Worm (Caenorhabditis elegans): Measurements from ENCODE around the gene C48B4.7.

Gene C48B4.7

DNA sequence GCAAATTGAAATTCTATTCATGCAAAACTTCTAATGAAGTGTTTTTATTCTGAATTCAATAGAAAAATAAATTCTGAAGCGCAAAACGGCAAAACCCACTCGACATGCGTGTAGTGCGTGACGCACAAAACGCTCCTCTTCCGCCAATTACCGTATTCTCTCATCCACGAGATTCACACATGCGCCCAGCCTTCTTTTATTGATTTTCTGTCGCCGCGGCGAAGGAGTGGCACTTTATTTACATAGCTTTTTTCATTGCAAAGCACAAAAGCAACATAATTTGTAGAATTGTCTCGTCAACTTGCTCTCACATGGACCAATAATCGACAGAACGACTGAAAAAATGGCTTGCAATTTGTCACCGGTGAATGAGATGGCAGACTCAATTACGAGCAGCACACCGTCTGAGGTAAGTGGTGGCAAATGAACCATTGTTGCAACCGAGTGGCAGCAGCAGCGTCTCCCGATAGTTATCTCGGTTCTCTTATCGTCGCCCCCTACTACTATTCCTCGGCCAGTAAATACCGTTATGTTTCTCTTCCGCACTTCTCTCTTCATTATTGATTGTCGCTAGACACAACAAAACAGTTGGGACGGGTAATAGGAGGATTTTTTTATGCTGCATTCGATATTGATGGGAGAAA is 13.1 kb downstream of the C48B4.7 start, which contains the start of gene unc-16 (continued):
- TF ChIP-seq unc-3 (GFP tag; conservative IDR thresholded peaks at IDR 0.05) (no peak), unc-3 (tag; optimal IDR thresholded peaks at IDR 0.05) (no peak), eyg-1 (tag; optimal IDR thresholded peaks at IDR 0.05) (no peak), ceh-2 (tag; optimal IDR thresholded peaks at IDR 0.05) (no peak), che-1 (tag; optimal IDR thresholded peaks at IDR 0.05) (no peak), ama-1 (optimal IDR thresholded peaks at IDR 0.05) (peak; percentile 1), ceh-18 (tag; optimal IDR thresholded peaks at IDR 0.05) (peak; percentile 58), ttx-3 (tag; optimal IDR thresholded peaks at IDR 0.05) (no peak), tbx-2 (tag; optimal IDR thresholded peaks at IDR 0.05) (peak; percentile 74), ceh-22 (tag; optimal IDR thresholded peaks at IDR 0.05) (no peak), lim-6 (tag; optimal IDR thresholded peaks at IDR 0.05) (no peak), sdc-2 (tag; optimal IDR thresholded peaks at IDR 0.05) (no peak), C08G9.2 (tag; optimal IDR thresholded peaks at IDR 0.05) (no peak), ceh-14 (tag; optimal IDR thresholded peaks at IDR 0.05) (no peak), ceh-48 (tag; optimal IDR thresholded peaks at IDR 0.05) (peak; percentile 99), fax-1 (tag; optimal IDR thresholded peaks at IDR 0.05) (no peak), unc-55 (GFP tag; optimal IDR thresholded peaks at IDR 0.05) (peak; percentile 90), fkh-10 (GFP tag; optimal IDR thresholded peaks at IDR 0.05) (no peak), elt-2 (tag; optimal IDR thresholded peaks at IDR 0.05) (peak; percentile 47), hlh-8 (tag; optimal IDR thresholded peaks at IDR 0.05) (peak; percentile 55), zip-5 (tag; optimal IDR thresholded peaks at IDR 0.05) (no peak), ahr-1 (tag; optimal IDR thresholded peaks at IDR 0.05) (no peak), unc-86 (tag; optimal IDR thresholded peaks at IDR 0.05) (peak; percentile 0), rnt-1 (tag; optimal IDR thresholded peaks at IDR 0.05) (peak; percentile 36), hlh-30 (tag; optimal IDR thresholded peaks at IDR 0.05; ENCODE audit: insufficient read depth) (peak; percentile 93), tbx-7 (tag; optimal IDR thresholded peaks at IDR 0.05) (no peak), Y22D7AL.16 (tag; optimal IDR thresholded peaks at IDR 0.05) (no peak), lin-11 (tag; optimal IDR thresholded peaks at IDR 0.05) (no peak), pha-4 (tag; optimal IDR thresholded peaks at IDR 0.05) (peak; percentile 78), T23F11.4 (GFP tag; optimal IDR thresholded peaks at IDR 0.05) (no peak), dve-1 (tag; optimal IDR thresholded peaks at IDR 0.05) (no peak), ceh-24 (tag; optimal IDR thresholded peaks at IDR 0.05) (no peak), pag-3 (tag; optimal IDR thresholded peaks at IDR 0.05; ENCODE audit: borderline replicate concordance) (no peak), ceh-30 (tag; optimal IDR thresholded peaks at IDR 0.05) (no peak), dmd-4 (tag; optimal IDR thresholded peaks at IDR 0.05; ENCODE audit: borderline replicate concordance) (no peak), syd-9 (tag; optimal IDR thresholded peaks at IDR 0.05) (no peak), F13H6.1 (tag; optimal IDR thresholded peaks at IDR 0.05) (no peak), ceh-9 (tag; optimal IDR thresholded peaks at IDR 0.05) (no peak), hlh-6 (tag; optimal IDR thresholded peaks at IDR 0.05) (no peak), pat-9 (tag; optimal IDR thresholded peaks at IDR 0.05) (no peak), hlh-15 (tag; optimal IDR thresholded peaks at IDR 0.05) (no peak)

DNA sequence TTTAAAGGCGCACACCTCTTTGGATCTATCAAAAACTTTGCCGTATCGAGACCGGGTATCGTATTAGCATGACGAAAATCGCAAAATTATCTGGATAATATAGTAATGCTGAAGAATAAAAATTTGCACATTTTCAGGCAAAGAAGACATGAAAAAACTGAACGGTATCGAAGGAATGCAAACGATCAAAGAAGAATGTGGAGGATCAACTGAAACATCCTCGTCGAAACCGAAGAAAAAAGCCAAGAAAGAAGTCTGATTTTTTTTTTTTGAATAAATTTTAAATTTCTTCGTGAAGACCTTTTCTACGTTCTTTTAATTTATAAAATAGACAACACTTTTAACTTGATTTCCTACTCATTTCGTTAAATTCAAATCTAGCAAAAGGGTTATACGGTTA is 14.4 kb downstream of the C48B4.7 start, which contains the start of gene ZK1098.12:
Gene ZK1098.12, plus strand, starts transcription at position 301 of the 400 bp plus-strand sequence.
- TF ChIP-seq zip-5 (tag; optimal IDR thresholded peaks at IDR 0.05) (no peak), ceh-48 (tag; optimal IDR thresholded peaks at IDR 0.05) (no peak), ceh-34 (tag; optimal IDR thresholded peaks at IDR 0.05) (no peak), ceh-9 (tag; optimal IDR thresholded peaks at IDR 0.05) (no peak), fax-1 (tag; optimal IDR thresholded peaks at IDR 0.05) (no peak), unc-3 (GFP tag; conservative IDR thresholded peaks at IDR 0.05) (no peak), unc-3 (tag; optimal IDR thresholded peaks at IDR 0.05) (no peak), ceh-45 (GFP tag; IDR thresholded peaks at IDR 0.05) (no peak), rnt-1 (tag; optimal IDR thresholded peaks at IDR 0.05) (no peak), ceh-30 (tag; optimal IDR thresholded peaks at IDR 0.05) (no peak), pax-1 (tag; optimal IDR thresholded peaks at IDR 0.05) (no peak), Y22D7AL.16 (tag; optimal IDR thresholded peaks at IDR 0.05) (no peak), ttx-3 (tag; optimal IDR thresholded peaks at IDR 0.05) (no peak), mec-3 (tag; optimal IDR thresholded peaks at IDR 0.05; ENCODE audit: borderline replicate concordance) (no peak), che-1 (tag; optimal IDR thresholded peaks at IDR 0.05) (no peak), pag-3 (tag; optimal IDR thresholded peaks at IDR 0.05; ENCODE audit: borderline replicate concordance) (no peak)

Measured in whole organism, late embryonic.